Worm (Caenorhabditis elegans) whole organism, young adult: ENCODE measurements around the gene F28H7.3.

Source experiments
- B0035.1 ChIP-seq: sonication (generic microtip); optimal IDR thresholded peaks from 2 replicates; lab custom pipeline; 2016; ENCODE audit warnings: missing genetic modification characterization, mild to moderate bottlenecking, missing compliant biosample characterization, missing genotype, missing genetic modification reagents
- B0261.1 ChIP-seq: sonication (generic microtip); optimal IDR thresholded peaks from 2 replicates; lab custom pipeline; 2016; ENCODE audit warnings: mild to moderate bottlenecking, missing genetic modification characterization, moderate library complexity, missing compliant biosample characterization
- B0336.3 ChIP-seq: fragments of 200-800 bp; sonication (Bioruptor generic); IDR thresholded peaks from 2 replicates; pipeline ENCODE4 v1.3.6; 2022; ENCODE audit warnings: missing genetic modification characterization, missing compliant biosample characterization
- C17E4.6 ChIP-seq: fragments of 200-800 bp; sonication (Bioruptor generic); IDR thresholded peaks from 2 replicates; pipeline ENCODE4 v1.3.6; 2022; ENCODE audit warnings: missing genetic modification reagents, missing genetic modification characterization, missing compliant biosample characterization
- D2030.7 ChIP-seq: fragments of 200-800 bp; sonication (Bioruptor generic); IDR thresholded peaks from 2 replicates; pipeline ENCODE4 v1.3.6; 2022; ENCODE audit warnings: missing genetic modification reagents, missing genetic modification characterization, missing compliant biosample characterization
- F10E7.11 ChIP-seq: sonication (generic microtip); optimal IDR thresholded peaks from 2 replicates; lab custom pipeline; 2017; ENCODE audit warnings: mild to moderate bottlenecking, missing genetic modification characterization, moderate library complexity, missing compliant biosample characterization
- F23B12.7 ChIP-seq: sonication (generic microtip); optimal IDR thresholded peaks from 2 replicates; lab custom pipeline; 2017; ENCODE audit warnings: missing genetic modification characterization, mild to moderate bottlenecking, missing compliant biosample characterization, antibody characterized with exemption, moderate library complexity; ENCODE audit not compliant: insufficient read depth
- F37B4.10 ChIP-seq: fragments of 200-800 bp; sonication (Bioruptor generic); IDR thresholded peaks from 2 replicates; pipeline ENCODE4 v1.3.6; 2022; ENCODE audit warnings: missing genetic modification characterization, missing compliant biosample characterization
- F55B11.4 ChIP-seq: sonication (generic microtip); optimal IDR thresholded peaks from 2 replicates; lab custom pipeline; 2016; ENCODE audit warnings: missing compliant biosample characterization, missing genetic modification characterization, borderline replicate concordance; ENCODE audit not compliant: insufficient read depth
- F57C9.4 ChIP-seq: sonication (generic microtip); optimal IDR thresholded peaks from 2 replicates; lab custom pipeline; 2017; ENCODE audit warnings: mild to moderate bottlenecking, missing genetic modification characterization, missing compliant biosample characterization
- K11D2.4 ChIP-seq: fragments of 200-800 bp; sonication (Bioruptor generic); IDR thresholded peaks from 2 replicates; pipeline ENCODE4 v1.3.6; 2022; ENCODE audit warnings: missing genetic modification reagents, missing genetic modification characterization, missing compliant biosample characterization
- T07F8.4 ChIP-seq: sonication (generic microtip); optimal IDR thresholded peaks from 2 replicates; lab custom pipeline; 2016; ENCODE audit warnings: mild to moderate bottlenecking, missing genetic modification characterization, moderate library complexity, missing compliant biosample characterization
- T26A5.8 ChIP-seq: sonication (generic microtip); optimal IDR thresholded peaks from 2 replicates; lab custom pipeline; 2016; ENCODE audit warnings: missing genetic modification characterization, missing compliant biosample characterization
- Y53F4B.3 ChIP-seq: fragments of 200-800 bp; sonication (Bioruptor generic); IDR thresholded peaks from 2 replicates; pipeline ENCODE4 v1.3.6; 2022; ENCODE audit warnings: missing genetic modification reagents, missing genetic modification characterization, missing compliant biosample characterization
- Y53G8AR.9 ChIP-seq: fragments of 200-800 bp; sonication (Bioruptor generic); conservative IDR thresholded peaks from 2 replicates; pipeline ENCODE4 v1.3.6; 2022; ENCODE audit warnings: missing genetic modification reagents, missing genetic modification characterization, missing compliant biosample characterization
- Y56A3A.18 ChIP-seq: fragments of 200-800 bp; sonication (Bioruptor generic); IDR thresholded peaks from 2 replicates; pipeline ENCODE4 v1.3.6; 2022; ENCODE audit warnings: missing genetic modification reagents, missing genetic modification characterization, missing compliant biosample characterization
- ZK185.1 ChIP-seq: sonication (generic microtip); optimal IDR thresholded peaks from 2 replicates; lab custom pipeline; 2016; ENCODE audit warnings: mild to moderate bottlenecking, missing genetic modification characterization, missing compliant biosample characterization; ENCODE audit not compliant: poor library complexity, severe bottlenecking
- attf-5 ChIP-seq: fragments of 200-800 bp; sonication (Bioruptor generic); optimal IDR thresholded peaks from 2 replicates; lab custom pipeline; 2018; ENCODE audit warnings: mild to moderate bottlenecking, missing genetic modification characterization, missing compliant biosample characterization
- bed-2 ChIP-seq: fragments of 200-800 bp; sonication (Bioruptor generic); IDR thresholded peaks from 2 replicates; pipeline ENCODE4 v1.3.6; 2022; ENCODE audit warnings: missing genetic modification reagents, missing genetic modification characterization, missing compliant biosample characterization
- ceh-58 ChIP-seq: fragments of 200-800 bp; sonication (Bioruptor generic); IDR thresholded peaks from 2 replicates; pipeline ENCODE4 v1.3.6; 2022; ENCODE audit warnings: missing genetic modification characterization, missing compliant biosample characterization
- ceh-91 ChIP-seq: fragments of 200-800 bp; sonication (Bioruptor generic); IDR thresholded peaks from 2 replicates; pipeline ENCODE4 v1.3.6; 2022; ENCODE audit warnings: missing genetic modification reagents, missing genetic modification characterization, missing compliant biosample characterization
- chd-7 ChIP-seq: sonication (generic microtip); optimal IDR thresholded peaks from 2 replicates; lab custom pipeline; 2016; ENCODE audit warnings: mild to moderate bottlenecking, missing genetic modification characterization, moderate library complexity, missing compliant biosample characterization
- dox-1 ChIP-seq: fragments of 200-800 bp; sonication (Bioruptor generic); IDR thresholded peaks from 2 replicates; pipeline ENCODE4 v1.3.6; 2022; ENCODE audit warnings: missing genetic modification reagents, missing genetic modification characterization, missing compliant biosample characterization
- dpff-1 ChIP-seq: sonication (generic microtip); optimal IDR thresholded peaks from 2 replicates; lab custom pipeline; 2017; ENCODE audit warnings: mild to moderate bottlenecking, missing genetic modification characterization, missing compliant biosample characterization
- efl-1 ChIP-seq: fragments of 150-350 bp; optimal IDR thresholded peaks from 2 replicates; lab custom pipeline; 2014; ENCODE audit warnings: missing biosample characterization, missing genetic modification reagents, missing genetic modification characterization
- egl-18 ChIP-seq: fragments of 200-800 bp; sonication (Bioruptor generic); IDR thresholded peaks from 2 replicates; pipeline ENCODE4 v1.3.6; 2022; ENCODE audit warnings: missing genetic modification reagents, missing genetic modification characterization, missing compliant biosample characterization
- egl-44 ChIP-seq: fragments of 200-800 bp; sonication (Bioruptor generic); IDR thresholded peaks from 2 replicates; pipeline ENCODE4 v1.3.6; 2022; ENCODE audit warnings: missing genetic modification reagents, missing genetic modification characterization, missing compliant biosample characterization
- fkh-3 ChIP-seq: sonication (generic microtip); optimal IDR thresholded peaks from 2 replicates; lab custom pipeline; 2016; ENCODE audit warnings: mild to moderate bottlenecking, missing genetic modification characterization, missing compliant biosample characterization
- hlh-12 ChIP-seq: sonication (generic microtip); optimal IDR thresholded peaks from 2 replicates; lab custom pipeline; 2016; ENCODE audit warnings: missing genetic modification characterization, missing compliant biosample characterization
- hlh-26 ChIP-seq: fragments of 200-800 bp; sonication (Bioruptor generic); conservative IDR thresholded peaks from 2 replicates; pipeline ENCODE4 v1.3.6; 2022; ENCODE audit warnings: missing genetic modification reagents, missing genetic modification characterization, missing compliant biosample characterization
- let-607 ChIP-seq, 2 experiments: fragments of 200-800 bp in 1 of 2; sonication (Bioruptor generic) in 1 of 2; sonication (generic microtip) in 1 of 2; optimal IDR thresholded peaks; 2 replicates each; lab custom pipeline; 2016 to 2018; ENCODE audit warnings: mild to moderate bottlenecking in 2 of 2, missing compliant biosample characterization in 2 of 2, missing genetic modification characterization in 2 of 2, moderate library complexity in 2 of 2, missing genotype in 1 of 2
- lin-35 ChIP-seq, 3 experiments: fragments of 150-350 bp in 2 of 3; sonication (generic microtip) in 1 of 3; optimal IDR thresholded peaks; 2 replicates each; lab custom pipeline; 2014 to 2018; ENCODE audit warnings: missing biosample characterization in 3 of 3, missing genetic modification characterization in 3 of 3, missing genetic modification reagents in 3 of 3
- lin-40 ChIP-seq: sonication (generic microtip); optimal IDR thresholded peaks from 2 replicates; lab custom pipeline; 2016; ENCODE audit warnings: missing genetic modification characterization, mild to moderate bottlenecking, missing compliant biosample characterization, missing genotype, missing genetic modification reagents
- lsy-27 ChIP-seq: sonication (generic microtip); optimal IDR thresholded peaks from 2 replicates; lab custom pipeline; 2017; ENCODE audit warnings: missing genetic modification characterization, mild to moderate bottlenecking, missing compliant biosample characterization, antibody characterized with exemption, missing genotype, borderline replicate concordance; ENCODE audit not compliant: insufficient read depth
- madf-10 ChIP-seq: sonication (generic microtip); optimal IDR thresholded peaks from 2 replicates; lab custom pipeline; 2016; ENCODE audit warnings: mild to moderate bottlenecking, missing genetic modification characterization, missing compliant biosample characterization
- mxl-1 ChIP-seq: sonication (generic microtip); optimal IDR thresholded peaks from 2 replicates; lab custom pipeline; 2016; ENCODE audit warnings: missing genetic modification characterization, missing compliant biosample characterization
- nfya-1 ChIP-seq: sonication (generic microtip); optimal IDR thresholded peaks from 2 replicates; lab custom pipeline; 2017; ENCODE audit warnings: antibody characterized with exemption, missing compliant biosample characterization, missing genetic modification characterization, borderline replicate concordance; ENCODE audit not compliant: insufficient read depth
- nfya-2 ChIP-seq: fragments of 200-800 bp; sonication (Bioruptor generic); IDR thresholded peaks from 2 replicates; pipeline ENCODE4 v1.3.6; 2022; ENCODE audit warnings: missing genetic modification reagents, missing genetic modification characterization, missing compliant biosample characterization
- nhr-27 ChIP-seq: fragments of 200-800 bp; sonication (Bioruptor generic); optimal IDR thresholded peaks from 2 replicates; lab custom pipeline; 2018; ENCODE audit warnings: mild to moderate bottlenecking, missing genetic modification characterization, moderate library complexity, missing compliant biosample characterization
- snpc-4 ChIP-seq, 5 experiments: fragments of 150-350 bp in 1 of 5; sonication (generic microtip) in 4 of 5; optimal IDR thresholded peaks; 2 replicates each; lab custom pipeline; 2014 to 2018; ENCODE audit warnings: missing genetic modification characterization in 5 of 5, missing biosample characterization in 3 of 5, antibody characterized with exemption in 2 of 5, mild to moderate bottlenecking in 2 of 5, missing compliant biosample characterization in 2 of 5, missing genotype in 2 of 5, moderate library complexity in 2 of 5, missing genetic modification reagents in 1 of 5
- sptf-2 ChIP-seq: fragments of 200-800 bp; sonication (Bioruptor generic); optimal IDR thresholded peaks from 2 replicates; lab custom pipeline; 2018; ENCODE audit warnings: mild to moderate bottlenecking, missing genetic modification characterization, missing compliant biosample characterization
- tbx-9 ChIP-seq: sonication (generic microtip); optimal IDR thresholded peaks from 2 replicates; lab custom pipeline; 2016; ENCODE audit warnings: borderline replicate concordance, missing genetic modification characterization, inconsistent platforms, missing compliant biosample characterization
- tlf-1 ChIP-seq: fragments of 200-800 bp; sonication (Bioruptor generic); optimal IDR thresholded peaks from 2 replicates; lab custom pipeline; 2018; ENCODE audit warnings: mild to moderate bottlenecking, missing genetic modification characterization, missing compliant biosample characterization
- xnd-1 ChIP-seq: sonication (generic microtip); optimal IDR thresholded peaks from 2 replicates; lab custom pipeline; 2016; ENCODE audit warnings: missing genotype, missing genetic modification reagents, missing genetic modification characterization, missing compliant biosample characterization
- ztf-18 ChIP-seq: sonication (generic microtip); optimal IDR thresholded peaks from 2 replicates; lab custom pipeline; 2016; ENCODE audit warnings: missing genotype, mild to moderate bottlenecking, missing genetic modification characterization, missing compliant biosample characterization
- ztf-22 ChIP-seq: fragments of 200-800 bp; sonication (Bioruptor generic); optimal IDR thresholded peaks from 2 replicates; lab custom pipeline; 2018; ENCODE audit warnings: mild to moderate bottlenecking, missing genetic modification characterization, moderate library complexity, missing compliant biosample characterization
- ztf-28 ChIP-seq: fragments of 200-800 bp; sonication (Bioruptor generic); IDR thresholded peaks from 2 replicates; pipeline ENCODE4 v1.3.6; 2022; ENCODE audit warnings: missing genetic modification reagents, missing genetic modification characterization, missing compliant biosample characterization
- ztf-6 ChIP-seq: fragments of 200-800 bp; sonication (Bioruptor generic); IDR thresholded peaks from 2 replicates; pipeline ENCODE4 v1.3.6; 2022; ENCODE audit warnings: missing genetic modification reagents, missing genetic modification characterization, missing compliant biosample characterization

The F28H7.3 gene

DNA sequence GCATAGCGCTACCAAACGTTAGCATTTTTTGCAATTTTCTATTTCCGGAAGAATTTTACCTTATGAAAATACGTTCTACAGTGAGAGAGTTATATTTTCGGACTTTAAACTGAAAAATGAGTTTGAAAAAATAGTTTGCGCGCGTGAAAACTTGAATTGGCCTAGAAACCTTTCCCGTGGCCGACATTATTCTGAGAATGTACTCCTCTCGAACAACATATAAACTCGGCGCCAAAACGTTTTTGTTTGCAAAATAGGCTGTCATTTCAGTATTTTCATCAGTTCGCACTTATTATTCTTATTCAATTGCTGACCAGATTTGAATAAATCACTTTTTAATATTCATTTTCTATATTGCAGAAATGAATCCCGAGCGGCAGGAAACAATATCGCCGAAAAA lies 13.8 kb downstream of the F28H7.3 start, which contains the start of the genes mre-11 and wdr-5.3 (continued):
- TF ChIP-seq lin-35 (GFP tag; optimal IDR thresholded peaks at IDR 0.05; lab: Kevin White, UChicago): no peak
- no peak for TF ChIP-seq lin-40 (tag; lab: Kevin White, UChicago)
- no peak for TF ChIP-seq lsy-27 (tag; lab: Kevin White, UChicago)
- no peak for TF ChIP-seq ztf-22 (GFP tag; lab: Kevin White, UChicago)
- peak; percentile 29; the same call in 1 of the 2 replicates for TF ChIP-seq ceh-91
- TF ChIP-seq T07F8.4 (tag; lab: Kevin White, UChicago): no peak
- peak; percentile 70 for TF ChIP-seq ZK185.1
- TF ChIP-seq fkh-3 (tag; lab: Kevin White, UChicago): no peak
- TF ChIP-seq Y53F4B.3 (GFP tag; lab: Robert Waterston, UW): no peak
- no peak for TF ChIP-seq egl-18 (GFP tag; lab: Robert Waterston, UW)
- peak; percentile 85 for TF ChIP-seq efl-1 (GFP tag; lab: Kevin White, UChicago)
- TF ChIP-seq B0261.1 (tag; lab: Kevin White, UChicago): no peak
- TF ChIP-seq dox-1 (GFP tag; lab: Robert Waterston, UW): peak; percentile 69; the same call in 1 of the 2 replicates
- TF ChIP-seq D2030.7: peak; percentile 52
- no peak for TF ChIP-seq snpc-4 (GFP tag; optimal IDR thresholded peaks at IDR 0.05; lab: Kevin White, UChicago)
- TF ChIP-seq snpc-4 (tag; optimal IDR thresholded peaks at IDR 0.05; lab: Kevin White, UChicago): peak in 1 of 4 experiments; percentile 44
- no peak for TF ChIP-seq B0035.1 (tag; lab: Kevin White, UChicago)
- no peak for TF ChIP-seq let-607 (tag; optimal IDR thresholded peaks at IDR 0.05; lab: Kevin White, UChicago)
- no peak for TF ChIP-seq nfya-2 (GFP tag; lab: Robert Waterston, UW)
- TF ChIP-seq hlh-12 (tag; lab: Kevin White, UChicago): no peak
- no peak for TF ChIP-seq ztf-18
- no peak for TF ChIP-seq Y53G8AR.9 (GFP tag; lab: Robert Waterston, UW)
- no peak for TF ChIP-seq nhr-27
- TF ChIP-seq tlf-1: peak; percentile 14
- TF ChIP-seq tbx-9 (tag; lab: Kevin White, UChicago): no peak
- TF ChIP-seq ztf-28: 0 out of 2 replicates have a peak, but pooled peaks have one; percentile 10
- TF ChIP-seq mxl-1 (tag; lab: Kevin White, UChicago): no peak
- no peak for TF ChIP-seq F10E7.11
- peak; percentile 3 for TF ChIP-seq attf-5 (GFP tag; lab: Kevin White, UChicago)
- TF ChIP-seq F37B4.10 (GFP tag; lab: Robert Waterston, UW): no peak
- no peak for TF ChIP-seq hlh-26 (GFP tag; lab: Robert Waterston, UW)
- TF ChIP-seq ceh-58 (GFP tag; lab: Robert Waterston, UW): no peak
- TF ChIP-seq nfya-1: no peak
- TF ChIP-seq F57C9.4 (tag; lab: Kevin White, UChicago): no peak
- TF ChIP-seq Y56A3A.18 (GFP tag; lab: Robert Waterston, UW): no peak
- TF ChIP-seq chd-7 (tag; lab: Kevin White, UChicago): no peak
- no peak for TF ChIP-seq C17E4.6 (GFP tag; lab: Robert Waterston, UW)
- TF ChIP-seq xnd-1 (tag; lab: Kevin White, UChicago): peak; percentile 9
- TF ChIP-seq ztf-6 (GFP tag; lab: Robert Waterston, UW): peak; percentile 51; the same call in 1 of the 2 replicates
- TF ChIP-seq F55B11.4 (tag; lab: Kevin White, UChicago): no peak
- TF ChIP-seq egl-44 (GFP tag; lab: Robert Waterston, UW): no peak
- no peak for TF ChIP-seq K11D2.4 (GFP tag; lab: Robert Waterston, UW)
- no peak for TF ChIP-seq bed-2 (GFP tag; lab: Robert Waterston, UW)
- no peak for TF ChIP-seq dpff-1
- no peak for TF ChIP-seq F23B12.7 (tag; lab: Kevin White, UChicago)
- no peak for TF ChIP-seq sptf-2
- TF ChIP-seq T26A5.8 (tag; lab: Kevin White, UChicago): no peak
- TF ChIP-seq madf-10 (tag; lab: Kevin White, UChicago): no peak
- TF ChIP-seq B0336.3 (GFP tag; lab: Robert Waterston, UW): peak; percentile 45; the same call in 1 of the 2 replicates
